Worm (Caenorhabditis elegans) whole organism, late embryonic: Measurements from ENCODE around the gene npp-26.

Source experiments
- Y22D7AL.16 ChIP-seq: sonication (generic microtip); optimal IDR thresholded peaks from 2 replicates; lab custom pipeline; 2016; ENCODE audit warnings: missing genetic modification characterization, missing compliant biosample characterization
- fkh-10 ChIP-seq: fragments of 150-350 bp; optimal IDR thresholded peaks from 2 replicates; lab custom pipeline; 2014; ENCODE audit warnings: missing biosample characterization, missing genetic modification reagents, missing genetic modification characterization
- odd-2 ChIP-seq: sonication (generic microtip); optimal IDR thresholded peaks from 2 replicates; lab custom pipeline; 2017; ENCODE audit warnings: antibody characterized with exemption, mild to moderate bottlenecking, missing genetic modification characterization, missing compliant biosample characterization
- tbx-2 ChIP-seq: sonication (generic microtip); optimal IDR thresholded peaks from 2 replicates; lab custom pipeline; 2016; ENCODE audit warnings: missing genetic modification characterization, missing compliant biosample characterization

ce11 chrIV:4788332-4788731, 23.8 kb downstream of the npp-26 start, which contains the start of gene nhr-104:
- TF ChIP-seq fkh-10 (GFP tag; lab: Kevin White, UChicago) = no peak
- no peak for TF ChIP-seq Y22D7AL.16 (tag; lab: Kevin White, UChicago)
- no peak for TF ChIP-seq tbx-2
- no peak for TF ChIP-seq odd-2 (tag; lab: Kevin White, UChicago)
